Fruit fly (Drosophila melanogaster) whole organism, embryonic: ENCODE data around the gene Cpr65Az.

ENCODE experiments used
- ATbp ChIP-seq: fragments of 200-800 bp; sonication (Bioruptor generic); optimal IDR thresholded peaks from 2 replicates; lab custom pipeline; 2017; ENCODE audit warnings: missing biosample characterization, mild to moderate bottlenecking, missing genetic modification characterization, missing genetic modification reagents
- BtbVII ChIP-seq: fragments of 200-800 bp; sonication (Bioruptor generic); optimal IDR thresholded peaks from 3 replicates; lab custom pipeline; 2017; ENCODE audit warnings: missing biosample characterization, mild to moderate bottlenecking, missing genetic modification characterization
- CG10267 ChIP-seq: fragments of 200-800 bp; sonication (Bioruptor generic); optimal IDR thresholded peaks from 2 replicates; lab custom pipeline; 2018; ENCODE audit warnings: missing biosample characterization, mild to moderate bottlenecking, missing genetic modification characterization, moderate library complexity
- CG11247 ChIP-seq: fragments of 200-800 bp; sonication (Bioruptor generic); IDR thresholded peaks from 2 replicates; pipeline ENCODE4 v1.3.6; 2022; ENCODE audit warnings: missing biosample characterization, missing genetic modification characterization
- CG11723 ChIP-seq: fragments of 200-800 bp; sonication (Bioruptor generic); optimal IDR thresholded peaks from 2 replicates; lab custom pipeline; 2017; ENCODE audit warnings: missing biosample characterization, mild to moderate bottlenecking, missing genetic modification characterization
- CG13287 ChIP-seq: fragments of 200-800 bp; sonication (Bioruptor generic); IDR thresholded peaks from 2 replicates; pipeline ENCODE4 v1.3.6; 2022; ENCODE audit warnings: missing biosample characterization, missing genetic modification characterization; ENCODE audit not compliant: partially characterized antibody
- CG14860 ChIP-seq: fragments of 200-800 bp; sonication (Bioruptor generic); IDR thresholded peaks from 3 replicates; pipeline ENCODE4 v1.3.6; 2022; ENCODE audit warnings: missing biosample characterization, missing genetic modification characterization; ENCODE audit not compliant: partially characterized antibody
- CG15696 ChIP-seq: fragments of 200-800 bp; sonication (Bioruptor generic); optimal IDR thresholded peaks from 2 replicates; lab custom pipeline; 2019; ENCODE audit warnings: missing biosample characterization, mild to moderate bottlenecking, missing genetic modification characterization, moderate library complexity
- CG16815 ChIP-seq: fragments of 200-800 bp; sonication (Bioruptor generic); optimal IDR thresholded peaks from 3 replicates; lab custom pipeline; 2017; ENCODE audit warnings: missing biosample characterization, mild to moderate bottlenecking, missing genetic modification characterization
- CG17612 ChIP-seq: fragments of 200-800 bp; sonication (Bioruptor generic); IDR thresholded peaks from 2 replicates; pipeline ENCODE4 v1.3.6; 2022; ENCODE audit warnings: missing biosample characterization, missing genetic modification characterization
- CG18262 ChIP-seq: fragments of 200-800 bp; optimal IDR thresholded peaks from 3 replicates; lab custom pipeline; 2019; ENCODE audit warnings: missing biosample characterization, mild to moderate bottlenecking, missing genetic modification characterization, moderate library complexity
- CG18599 ChIP-seq: fragments of 200-800 bp; sonication (Bioruptor generic); optimal IDR thresholded peaks from 3 replicates; lab custom pipeline; 2017; ENCODE audit warnings: missing biosample characterization, missing genetic modification characterization, mild to moderate bottlenecking, moderate library complexity, missing genetic modification reagents
- CG18619 ChIP-seq: fragments of 200-800 bp; sonication (Bioruptor generic); optimal IDR thresholded peaks from 3 replicates; lab custom pipeline; 2017; ENCODE audit warnings: missing biosample characterization, mild to moderate bottlenecking, missing genetic modification characterization
- CG30431 ChIP-seq: fragments of 200-800 bp; sonication (Bioruptor generic); optimal IDR thresholded peaks from 2 replicates; lab custom pipeline; 2017; ENCODE audit warnings: missing biosample characterization, missing genetic modification characterization
- CG31224 ChIP-seq: fragments of 200-800 bp; sonication (Bioruptor generic); IDR thresholded peaks from 2 replicates; pipeline ENCODE4 v1.3.6; 2022; ENCODE audit warnings: missing biosample characterization, missing genetic modification characterization
- CG33557 ChIP-seq: fragments of 200-800 bp; sonication (Bioruptor generic); optimal IDR thresholded peaks from 2 replicates; lab custom pipeline; 2019; ENCODE audit warnings: missing biosample characterization, mild to moderate bottlenecking, missing genetic modification characterization, moderate library complexity
- CG34376 ChIP-seq: fragments of 200-800 bp; sonication (Bioruptor generic); optimal IDR thresholded peaks from 2 replicates; lab custom pipeline; 2018; ENCODE audit warnings: missing biosample characterization, mild to moderate bottlenecking, missing genetic modification characterization
- CG8478 ChIP-seq: fragments of >200 bp; optimal IDR thresholded peaks from 2 replicates; lab custom pipeline; 2018
- CG8765 ChIP-seq: fragments of 200-800 bp; sonication (Bioruptor generic); IDR thresholded peaks from 2 replicates; pipeline ENCODE4 v1.3.6; 2022; ENCODE audit warnings: missing biosample characterization, missing genetic modification characterization
- E2f2 ChIP-seq: fragments of 200-800 bp; sonication (Bioruptor generic); IDR thresholded peaks from 2 replicates; pipeline ENCODE4 v1.3.6; 2022; ENCODE audit warnings: missing biosample characterization, missing genetic modification characterization
- GATAe ChIP-seq: fragments of 200-800 bp; sonication (Bioruptor generic); conservative IDR thresholded peaks from 2 replicates; pipeline ENCODE4 v1.3.6; 2022; ENCODE audit warnings: missing biosample characterization, missing genetic modification characterization
- Hr39 ChIP-seq: fragments of >200 bp; optimal IDR thresholded peaks from 2 replicates; lab custom pipeline; 2017
- Hr51 ChIP-seq, 2 experiments: fragments of 200-800 bp; sonication (Bioruptor generic); optimal IDR thresholded peaks; 2 replicates in 1 of 2; 3 replicates in 1 of 2; lab custom pipeline; 2016 to 2018; ENCODE audit warnings: missing biosample characterization in 2 of 2, missing genetic modification characterization in 2 of 2, mild to moderate bottlenecking in 1 of 2, moderate library complexity in 1 of 2
- Lim3 ChIP-seq: fragments of 200-800 bp; sonication (Bioruptor generic); IDR thresholded peaks from 2 replicates; pipeline ENCODE4 v1.3.6; 2022; ENCODE audit warnings: missing biosample characterization, missing genetic modification characterization
- Nf-YA ChIP-seq: fragments of 200-800 bp; sonication (Bioruptor generic); IDR thresholded peaks from 2 replicates; pipeline ENCODE4 v1.3.6; 2022; ENCODE audit warnings: missing biosample characterization, missing genetic modification characterization
- Poxn ChIP-seq: fragments of 200-800 bp; sonication (Bioruptor generic); IDR thresholded peaks from 2 replicates; pipeline ENCODE4 v1.3.6; 2022; ENCODE audit warnings: missing biosample characterization, missing genetic modification characterization
- Sox100B ChIP-seq: fragments of 200-800 bp; sonication (Bioruptor generic); optimal IDR thresholded peaks from 3 replicates; lab custom pipeline; 2018; ENCODE audit warnings: missing biosample characterization, mild to moderate bottlenecking, missing genetic modification characterization
- TFAM ChIP-seq: fragments of 200-800 bp; sonication (Bioruptor generic); optimal IDR thresholded peaks from 2 replicates; lab custom pipeline; 2017; ENCODE audit warnings: missing biosample characterization, missing genetic modification characterization, inconsistent platforms
- ac ChIP-seq: fragments of 200-800 bp; sonication (Bioruptor generic); optimal IDR thresholded peaks from 3 replicates; lab custom pipeline; 2017; ENCODE audit warnings: missing biosample characterization, mild to moderate bottlenecking, missing genetic modification characterization
- aop ChIP-seq: fragments of 200-800 bp; sonication (Bioruptor generic); IDR thresholded peaks from 2 replicates; pipeline ENCODE4 v1.3.6; 2022; ENCODE audit warnings: missing biosample characterization, missing genetic modification characterization
- az2 ChIP-seq: fragments of 200-800 bp; sonication (Bioruptor generic); optimal IDR thresholded peaks from 3 replicates; lab custom pipeline; 2016; ENCODE audit warnings: missing biosample characterization, missing genetic modification characterization
- br ChIP-seq: fragments of >200 bp; optimal IDR thresholded peaks from 2 replicates; lab custom pipeline; 2017
- cato ChIP-seq: fragments of 200-800 bp; sonication (Bioruptor generic); optimal IDR thresholded peaks from 2 replicates; lab custom pipeline; 2016; ENCODE audit warnings: missing biosample characterization, missing genetic modification characterization, borderline replicate concordance
- chif ChIP-seq, 2 experiments: fragments of 200-800 bp; sonication (Bioruptor generic); optimal IDR thresholded peaks; 3 replicates each; lab custom pipeline; 2016; ENCODE audit warnings: missing biosample characterization in 2 of 2, missing genetic modification characterization in 2 of 2
- dati ChIP-seq: fragments of 200-800 bp; sonication (Bioruptor generic); IDR thresholded peaks from 2 replicates; pipeline ENCODE4 v1.3.6; 2022; ENCODE audit warnings: missing biosample characterization, missing genetic modification characterization
- grau ChIP-seq: fragments of 200-800 bp; optimal IDR thresholded peaks from 3 replicates; lab custom pipeline; 2019; ENCODE audit warnings: missing biosample characterization, mild to moderate bottlenecking, missing genetic modification characterization, moderate library complexity
- her ChIP-seq: fragments of 200-800 bp; sonication (Bioruptor generic); optimal IDR thresholded peaks from 2 replicates; lab custom pipeline; 2016; ENCODE audit warnings: missing biosample characterization, missing genetic modification characterization
- ken ChIP-seq: fragments of 200-800 bp; sonication (Bioruptor generic); IDR thresholded peaks from 3 replicates; pipeline ENCODE4 v1.3.6; 2022; ENCODE audit warnings: missing biosample characterization, missing genetic modification characterization
- lbe ChIP-seq: fragments of 200-800 bp; sonication (Bioruptor generic); optimal IDR thresholded peaks from 2 replicates; lab custom pipeline; 2016; ENCODE audit warnings: missing biosample characterization, mild to moderate bottlenecking, missing genetic modification characterization
- nerfin-1 ChIP-seq: fragments of 200-800 bp; sonication (Bioruptor generic); optimal IDR thresholded peaks from 3 replicates; lab custom pipeline; 2019; ENCODE audit warnings: missing biosample characterization, mild to moderate bottlenecking, missing genetic modification characterization, moderate library complexity
- nom ChIP-seq: fragments of 200-800 bp; sonication (Bioruptor generic); optimal IDR thresholded peaks from 2 replicates; lab custom pipeline; 2017; ENCODE audit warnings: missing biosample characterization, missing genetic modification characterization, mild to moderate bottlenecking, moderate library complexity, missing genetic modification reagents
- odd ChIP-seq: fragments of 200-800 bp; sonication (Bioruptor generic); optimal IDR thresholded peaks from 2 replicates; lab custom pipeline; 2017; ENCODE audit warnings: missing biosample characterization, mild to moderate bottlenecking, missing genetic modification characterization
- pita ChIP-seq: fragments of 200-800 bp; sonication (Bioruptor generic); optimal IDR thresholded peaks from 2 replicates; lab custom pipeline; 2017; ENCODE audit warnings: missing biosample characterization, mild to moderate bottlenecking, missing genetic modification characterization
- pnt ChIP-seq: fragments of 200-800 bp; sonication (Bioruptor generic); optimal IDR thresholded peaks from 3 replicates; lab custom pipeline; 2016; ENCODE audit warnings: missing biosample characterization, missing genetic modification characterization
- rib ChIP-seq: fragments of 200-800 bp; sonication (Bioruptor generic); IDR thresholded peaks from 2 replicates; pipeline ENCODE4 v1.3.6; 2022; ENCODE audit warnings: missing biosample characterization, missing genetic modification characterization
- tup ChIP-seq: fragments of 200-800 bp; sonication (Bioruptor generic); optimal IDR thresholded peaks from 2 replicates; lab custom pipeline; 2016; ENCODE audit warnings: missing biosample characterization, mild to moderate bottlenecking, missing genetic modification characterization, moderate library complexity
- unc-4 ChIP-seq: fragments of 200-800 bp; sonication (Bioruptor generic); IDR thresholded peaks from 2 replicates; pipeline ENCODE4 v1.3.6; 2022; ENCODE audit warnings: missing biosample characterization, missing genetic modification characterization; ENCODE audit not compliant: partially characterized antibody
- unpg ChIP-seq: fragments of 200-800 bp; sonication (Bioruptor generic); optimal IDR thresholded peaks from 3 replicates; lab custom pipeline; 2018; ENCODE audit warnings: missing biosample characterization, mild to moderate bottlenecking, missing genetic modification characterization, moderate library complexity
- zen2 ChIP-seq: fragments of 200-800 bp; sonication (Bioruptor generic); IDR thresholded peaks from 3 replicates; pipeline ENCODE4 v1.3.6; 2022; ENCODE audit warnings: missing biosample characterization, missing genetic modification characterization; ENCODE audit not compliant: partially characterized antibody

The Cpr65Az gene

DNA sequence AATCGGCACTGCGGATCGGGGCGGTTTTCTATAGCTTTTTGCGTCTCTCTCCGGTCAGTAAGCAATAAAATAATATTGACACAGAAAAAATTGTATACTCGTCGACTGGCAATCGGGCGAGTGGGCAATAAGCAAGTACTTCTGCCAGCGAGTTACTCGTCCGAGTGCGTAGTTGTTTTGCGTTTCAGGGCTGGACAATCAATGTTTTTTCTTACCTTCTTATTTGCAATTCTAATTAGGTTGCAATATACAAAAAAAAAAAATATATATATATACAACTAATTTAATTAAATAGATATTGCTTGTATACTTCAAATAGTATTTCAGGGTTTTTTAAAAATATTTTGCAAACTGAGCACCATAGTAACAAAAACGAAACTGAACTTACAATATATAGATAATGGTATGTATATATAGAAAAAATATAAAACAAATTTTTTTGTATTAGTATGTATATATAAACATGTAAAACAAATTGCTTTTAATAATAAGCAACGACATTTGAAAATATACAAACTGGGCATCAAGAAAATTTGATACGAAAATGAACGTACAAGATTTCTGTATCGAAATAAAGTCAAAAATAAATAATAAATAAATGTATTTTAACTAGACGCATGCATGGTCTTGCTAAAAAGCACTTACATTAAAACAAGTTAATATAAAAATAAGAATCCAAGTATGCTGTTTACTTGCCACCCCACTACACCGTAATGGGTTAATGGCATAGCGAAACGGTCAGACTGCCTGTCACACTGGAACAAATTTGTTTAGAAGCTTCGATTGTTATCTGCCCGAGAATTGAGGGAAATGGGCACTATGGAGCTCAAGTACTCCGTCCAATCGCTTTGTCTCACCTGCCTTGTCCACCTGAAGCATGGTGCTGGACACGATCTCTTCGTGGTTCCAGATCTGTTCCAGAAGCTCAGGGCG is 28.6 kb downstream of the Cpr65Az start, which contains the start of the genes D19A and CG7386 (continued):
- TF ChIP-seq nom (peak; percentile 24), TFAM (no peak), az2 (peak; percentile 40), her (GFP tag; lab: Kevin White, UChicago) (peak; percentile 49), CG10267 (tag; lab: Kevin White, UChicago) (peak; percentile 47), rib (GFP tag; lab: Robert Waterston, UW) (no peak), nerfin-1 (peak; percentile 16), CG34376 (GFP tag; lab: Kevin White, UChicago) (no peak), CG17612 (GFP tag; lab: Robert Waterston, UW) (no peak), cato (GFP tag; lab: Kevin White, UChicago) (no peak), chif (GFP tag; optimal IDR thresholded peaks at IDR 0.05; lab: Kevin White, UChicago) (peak in 1 of 2 experiments; percentile 40), CG16815 (GFP tag; lab: Kevin White, UChicago) (peak; percentile 12), CG8765 (GFP tag; lab: Robert Waterston, UW) (no peak), CG11247 (GFP tag; lab: Robert Waterston, UW) (peak; percentile 40), CG15696 (peak; percentile 31), CG8478 (lab: Kevin White, UChicago) (no peak), CG33557 (GFP tag; lab: Kevin White, UChicago) (peak; percentile 48), grau (tag; lab: Kevin White, UChicago) (peak; percentile 49), CG18262 (tag; lab: Kevin White, UChicago) (peak; percentile 62), Sox100B (GFP tag; lab: Kevin White, UChicago) (peak; percentile 53), CG11723 (GFP tag; lab: Kevin White, UChicago) (peak; percentile 16), CG13287 (peak; percentile 18; the same call in 1 of the 2 replicates), odd (no peak), ATbp (no peak), br (no peak), Lim3 (GFP tag; lab: Robert Waterston, UW) (no peak), Hr39 (lab: Kevin White, UChicago) (no peak), tup (GFP tag; lab: Kevin White, UChicago) (peak; percentile 5), Poxn (GFP tag; lab: Robert Waterston, UW) (no peak), lbe (peak; percentile 2), Hr51 (GFP tag; optimal IDR thresholded peaks at IDR 0.05; lab: Kevin White, UChicago) (peak; percentile 17 to 49), unc-4 (GFP tag; lab: Robert Waterston, UW) (no peak), E2f2 (GFP tag; lab: Robert Waterston, UW) (no peak; the same call in 1 of the 2 replicates), CG30431 (GFP tag; lab: Kevin White, UChicago) (no peak), Nf-YA (GFP tag; lab: Robert Waterston, UW) (0 out of 2 replicates have a peak, but pooled peaks have one; percentile 14), unpg (peak; percentile 67), CG18599 (peak; percentile 43), CG18619 (GFP tag; lab: Kevin White, UChicago) (peak; percentile 12), CG14860 (GFP tag; lab: Robert Waterston, UW) (no peak), dati (no peak), aop (GFP tag; lab: Robert Waterston, UW) (no peak), GATAe (GFP tag; lab: Robert Waterston, UW) (no peak), BtbVII (GFP tag; lab: Kevin White, UChicago) (no peak), zen2 (GFP tag; lab: Robert Waterston, UW) (no peak), pita (GFP tag; lab: Kevin White, UChicago) (no peak), pnt (GFP tag; lab: Kevin White, UChicago) (peak; percentile 39), CG31224 (0 out of 2 replicates have a peak, but pooled peaks have one; percentile 29), ac (GFP tag; lab: Kevin White, UChicago) (no peak), ken (GFP tag; lab: Robert Waterston, UW) (peak; percentile 59; the same call in 1 of the 3 replicates)
